Fruit fly (Drosophila melanogaster) whole organism, wandering third instar larva: Measurements from ENCODE around the gene CG42458.
A peak's percentile ranks its signal among the peaks of the same experiment; 100 is the strongest.

ENCODE experiments used
- CG32264 ChIP-seq: fragments of 200-800 bp; sonication (Bioruptor generic); optimal IDR thresholded peaks from 2 replicates; lab custom pipeline; 2016; ENCODE audit warnings: missing biosample characterization, missing genetic modification characterization
- CG9705 ChIP-seq: fragments of 200-800 bp; sonication (Bioruptor generic); optimal IDR thresholded peaks from 2 replicates; lab custom pipeline; 2018; ENCODE audit warnings: missing biosample characterization, mild to moderate bottlenecking, missing genetic modification characterization
- CrebA ChIP-seq: fragments of 200-800 bp; sonication (Bioruptor generic); optimal IDR thresholded peaks from 2 replicates; lab custom pipeline; 2016; ENCODE audit warnings: missing biosample characterization, mild to moderate bottlenecking, missing genetic modification characterization, borderline replicate concordance
- Dfd ChIP-seq: fragments of >200 bp; optimal IDR thresholded peaks from 2 replicates; lab custom pipeline; 2017; ENCODE audit warnings: missing biosample characterization, missing genetic modification characterization
- Dif ChIP-seq: fragments of 200-275, 200-300 bp; sonication (Bioruptor generic); optimal IDR thresholded peaks from 2 replicates; lab custom pipeline; 2018; ENCODE audit warnings: missing biosample characterization, missing genetic modification characterization; ENCODE audit not compliant: partially characterized antibody
- GATAd ChIP-seq: sonication (Bioruptor generic); optimal IDR thresholded peaks from 2 replicates; lab custom pipeline; 2016; ENCODE audit warnings: missing biosample characterization, missing genetic modification characterization
- HLH106 ChIP-seq: fragments of 200-800 bp; optimal IDR thresholded peaks from 3 replicates; lab custom pipeline; 2019; ENCODE audit warnings: missing biosample characterization, mild to moderate bottlenecking, missing genetic modification characterization, moderate library complexity
- Hnf4 ChIP-seq: fragments of 200-800 bp; sonication (Bioruptor generic); optimal IDR thresholded peaks from 2 replicates; lab custom pipeline; 2016; ENCODE audit warnings: missing biosample characterization, mild to moderate bottlenecking, missing genetic modification characterization
- Hr78 ChIP-seq: fragments of >200 bp; optimal IDR thresholded peaks from 2 replicates; lab custom pipeline; 2017; ENCODE audit warnings: missing biosample characterization, missing genetic modification characterization
- Hr83 ChIP-seq: fragments of 200-300 bp; sonication (Bioruptor generic); optimal IDR thresholded peaks from 2 replicates; lab custom pipeline; 2016; ENCODE audit warnings: missing biosample characterization, mild to moderate bottlenecking, missing genetic modification characterization, moderate library complexity; ENCODE audit not compliant: poor library complexity, severe bottlenecking
- Jra ChIP-seq: sonication (Bioruptor generic); optimal IDR thresholded peaks from 2 replicates; lab custom pipeline; 2016; ENCODE audit warnings: missing biosample characterization, missing genetic modification characterization
- Mio ChIP-seq: sonication (Bioruptor generic); optimal IDR thresholded peaks from 2 replicates; lab custom pipeline; 2016; ENCODE audit warnings: missing biosample characterization, missing genetic modification characterization
- Myc ChIP-seq: fragments of >200 bp; optimal IDR thresholded peaks from 2 replicates; lab custom pipeline; 2017
- N ChIP-seq: fragments of >200 bp; optimal IDR thresholded peaks from 2 replicates; lab custom pipeline; 2018; ENCODE audit warnings: missing biosample characterization, missing external identifiers, missing genetic modification characterization
- Rel ChIP-seq, 2 experiments: fragments of 200-800 bp; sonication (Bioruptor generic) in 1 of 2; optimal IDR thresholded peaks; 2 replicates in 1 of 2; 3 replicates in 1 of 2; lab custom pipeline; 2016 to 2019; ENCODE audit warnings: mild to moderate bottlenecking in 2 of 2, missing biosample characterization in 2 of 2, missing genetic modification characterization in 2 of 2, moderate library complexity in 1 of 2
- Sp1 ChIP-seq: fragments of 200-800 bp; sonication (Bioruptor generic); optimal IDR thresholded peaks from 3 replicates; lab custom pipeline; 2019; ENCODE audit warnings: missing biosample characterization, mild to moderate bottlenecking, missing genetic modification characterization, moderate library complexity
- Vsx2 ChIP-seq: fragments of 200-300, 225-300 bp; sonication (Bioruptor generic); optimal IDR thresholded peaks from 2 replicates; lab custom pipeline; 2018; ENCODE audit warnings: missing biosample characterization, missing genetic modification characterization; ENCODE audit not compliant: partially characterized antibody
- br ChIP-seq: fragments of 200-800 bp; sonication (Bioruptor generic); optimal IDR thresholded peaks from 2 replicates; lab custom pipeline; 2016; ENCODE audit warnings: missing biosample characterization, missing genetic modification characterization
- brk ChIP-seq: fragments of 200-800 bp; sonication (Bioruptor generic); optimal IDR thresholded peaks from 2 replicates; lab custom pipeline; 2016; ENCODE audit warnings: missing biosample characterization, mild to moderate bottlenecking, missing genetic modification characterization
- dl ChIP-seq, 2 experiments: fragments of 175-275, 200-275 bp in 1 of 2; fragments of 200-275 bp in 1 of 2; sonication (Bioruptor generic); optimal IDR thresholded peaks; lab custom pipeline; 2018; ENCODE audit warnings: mild to moderate bottlenecking in 2 of 2, missing biosample characterization in 2 of 2, missing genetic modification characterization in 2 of 2, moderate library complexity in 2 of 2; ENCODE audit not compliant: partially characterized antibody in 2 of 2, insufficient read depth in 1 of 2
- dmrt93B ChIP-seq: fragments of 200-800 bp; sonication (Bioruptor generic); optimal IDR thresholded peaks from 2 replicates; lab custom pipeline; 2018; ENCODE audit warnings: missing biosample characterization, mild to moderate bottlenecking, missing genetic modification characterization
- dsf ChIP-seq: sonication (Bioruptor generic); optimal IDR thresholded peaks from 2 replicates; lab custom pipeline; 2016; ENCODE audit warnings: missing biosample characterization, missing genetic modification characterization, borderline replicate concordance
- ey ChIP-seq: fragments of 200-800 bp; sonication (Bioruptor generic); optimal IDR thresholded peaks from 2 replicates; lab custom pipeline; 2016; ENCODE audit warnings: missing biosample characterization, missing genetic modification characterization
- foxo ChIP-seq, 2 experiments: fragments of 200-800 bp; sonication (Bioruptor generic); optimal IDR thresholded peaks; 2 replicates in 1 of 2; 3 replicates in 1 of 2; lab custom pipeline; 2016 to 2017; ENCODE audit warnings: missing biosample characterization in 2 of 2, missing genetic modification characterization in 2 of 2
- fru ChIP-seq: fragments of 200-800 bp; sonication (Bioruptor generic); optimal IDR thresholded peaks from 3 replicates; lab custom pipeline; 2016; ENCODE audit warnings: missing biosample characterization, mild to moderate bottlenecking, missing genetic modification characterization
- h ChIP-seq: fragments of 200-800 bp; sonication (Bioruptor generic); optimal IDR thresholded peaks from 3 replicates; lab custom pipeline; 2016; ENCODE audit warnings: missing biosample characterization, mild to moderate bottlenecking, missing genetic modification characterization
- jim ChIP-seq: fragments of 175-275, 200-325 bp; sonication (Bioruptor generic); optimal IDR thresholded peaks from 2 replicates; lab custom pipeline; 2016; ENCODE audit warnings: missing biosample characterization, mild to moderate bottlenecking, missing genetic modification characterization
- lola ChIP-seq: fragments of >200 bp; optimal IDR thresholded peaks from 2 replicates; lab custom pipeline; 2017; ENCODE audit warnings: missing biosample characterization, missing genetic modification characterization
- pan ChIP-seq: fragments of >200 bp; optimal IDR thresholded peaks from 2 replicates; lab custom pipeline; 2017
- psq ChIP-seq: fragments of 200-800 bp; sonication (Bioruptor generic); optimal IDR thresholded peaks from 3 replicates; lab custom pipeline; 2017; ENCODE audit warnings: missing biosample characterization, mild to moderate bottlenecking, missing genetic modification characterization, moderate library complexity
- rgr ChIP-seq: fragments of 200-800 bp; sonication (Bioruptor generic); optimal IDR thresholded peaks from 3 replicates; lab custom pipeline; 2016; ENCODE audit warnings: missing biosample characterization, mild to moderate bottlenecking, missing genetic modification characterization
- sage ChIP-seq: fragments of 200-800 bp; sonication (Bioruptor generic); optimal IDR thresholded peaks from 2 replicates; lab custom pipeline; 2016; ENCODE audit warnings: missing biosample characterization, mild to moderate bottlenecking, missing genetic modification characterization
- sv ChIP-seq: fragments of 200-800 bp; sonication (Bioruptor generic); optimal IDR thresholded peaks from 3 replicates; lab custom pipeline; 2016; ENCODE audit warnings: missing biosample characterization, missing genetic modification characterization
- tai ChIP-seq: sonication (Bioruptor generic); optimal IDR thresholded peaks from 2 replicates; lab custom pipeline; 2016; ENCODE audit warnings: missing biosample characterization, missing genetic modification characterization
- usp ChIP-seq: fragments of >200 bp; optimal IDR thresholded peaks from 2 replicates; lab custom pipeline; 2017; ENCODE audit warnings: missing biosample characterization, missing genetic modification characterization
- woc ChIP-seq: sonication (Bioruptor generic); optimal IDR thresholded peaks from 2 replicates; lab custom pipeline; 2016; ENCODE audit warnings: missing biosample characterization, mild to moderate bottlenecking, missing genetic modification characterization

The CG42458 gene

DNA sequence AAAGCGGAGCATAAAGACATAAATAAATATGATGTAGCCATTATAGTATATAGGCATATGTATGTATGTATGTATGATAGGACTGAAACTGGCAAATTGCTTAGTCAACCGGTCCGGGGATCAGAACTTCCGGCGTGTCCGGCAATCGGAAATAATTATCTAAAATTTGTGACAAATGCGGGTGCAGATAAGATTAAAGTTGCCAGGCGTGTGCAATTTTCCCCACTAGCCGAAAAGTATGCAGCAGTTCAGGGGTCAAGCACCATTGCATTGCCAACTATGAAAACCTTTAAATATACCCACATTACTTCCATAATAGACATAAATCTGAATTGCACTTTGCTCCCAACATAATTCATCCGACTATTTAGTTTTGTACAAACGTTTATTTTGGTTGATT lies 8.6 kb downstream of the CG42458 start:
- TF ChIP-seq fru (GFP tag; lab: Kevin White, UChicago) = no peak
- TF ChIP-seq rgr = no peak
- TF ChIP-seq h = peak; percentile 4
- no peak for TF ChIP-seq Dif
- no peak for TF ChIP-seq Hnf4 (GFP tag; lab: Kevin White, UChicago)
- no peak for TF ChIP-seq tai (GFP tag; lab: Kevin White, UChicago)

DNA sequence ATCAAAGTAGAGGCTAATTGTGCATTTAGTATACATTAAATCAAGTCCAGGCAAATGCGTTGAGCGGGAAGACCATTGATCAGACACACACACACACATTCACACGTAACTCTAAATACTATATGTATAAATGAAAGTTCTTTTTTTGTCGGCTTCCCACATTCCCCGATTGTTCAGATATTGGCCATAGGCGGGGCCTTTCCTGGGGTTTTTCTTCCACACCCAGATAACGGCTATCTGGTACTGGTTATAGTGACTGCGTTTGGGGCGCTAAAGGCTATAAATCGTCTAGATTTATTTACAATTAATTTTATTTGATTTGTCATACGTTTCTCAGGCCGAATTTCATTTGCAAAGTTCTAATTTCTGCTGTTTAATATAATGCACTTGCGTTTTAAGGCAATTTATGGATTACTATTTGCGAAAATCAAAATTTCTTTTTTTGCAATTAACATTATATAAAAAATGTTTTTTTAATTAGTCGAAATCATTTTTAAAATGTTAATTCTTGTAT lies 9.2 kb downstream of the CG42458 start:
- TF ChIP-seq dl (GFP tag; optimal IDR thresholded peaks at IDR 0.05; lab: Kevin White, UChicago; ENCODE audit: insufficient read depth in 1 of 2, partially characterized antibody in 2 of 2) (peak in 1 of 2 experiments; percentile 40), Rel (GFP tag; optimal IDR thresholded peaks at IDR 0.05; lab: Kevin White, UChicago) (no peak), Rel (tag; optimal IDR thresholded peaks at IDR 0.05; lab: Kevin White, UChicago) (peak; percentile 94), pan (lab: Kevin White, UChicago) (no peak)
- TF ChIP-seq, all 38 proteins: peak for 2

DNA sequence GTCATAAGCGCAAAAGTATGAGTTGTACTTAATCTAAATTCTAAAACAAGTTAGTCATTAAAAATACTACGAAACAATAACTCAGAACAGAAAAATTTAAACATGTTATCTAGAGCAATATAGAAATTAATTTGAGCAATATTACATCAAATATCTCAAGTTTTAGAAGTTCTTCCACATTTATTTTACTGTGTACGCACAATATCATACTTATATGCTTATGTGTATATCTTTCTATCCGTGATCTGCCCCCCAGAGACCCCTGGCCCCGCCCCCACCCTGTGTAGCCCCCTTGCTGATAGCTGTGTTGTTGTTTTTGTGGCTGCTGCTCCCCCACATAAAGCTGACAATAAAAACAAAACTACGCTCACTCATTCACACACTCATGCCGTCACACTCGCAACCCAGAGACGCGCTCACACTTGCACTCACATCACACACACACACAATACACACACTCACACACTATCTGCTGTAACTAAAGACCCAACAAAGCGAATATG lies 9.7 kb downstream of the CG42458 start:
- peak; percentile 21 for TF ChIP-seq Dfd (GFP tag; lab: Kevin White, UChicago)
- peak in 1 of 2 experiments; percentile 15 for TF ChIP-seq foxo (GFP tag; optimal IDR thresholded peaks at IDR 0.05; lab: Kevin White, UChicago)
- no peak for TF ChIP-seq CG32264 (GFP tag; lab: Kevin White, UChicago)

DNA sequence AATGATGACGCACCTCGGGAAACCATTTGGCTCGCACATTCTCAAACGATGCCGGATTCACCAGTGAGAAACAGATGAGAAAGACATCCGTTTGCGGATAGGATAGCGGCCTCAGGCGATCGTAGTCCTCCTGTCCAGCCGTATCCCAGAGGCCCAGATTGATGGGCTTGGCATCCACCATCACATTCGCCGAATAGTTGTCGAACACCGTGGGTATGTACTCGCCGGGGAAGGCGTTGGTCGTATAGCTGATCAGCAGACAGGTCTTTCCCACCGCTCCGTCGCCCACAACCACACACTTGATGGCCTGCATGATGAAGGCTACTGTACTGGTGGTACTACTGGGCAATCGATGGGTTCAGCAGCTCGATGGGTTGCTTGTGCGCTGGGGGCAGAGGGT lies 10.6 kb downstream of the CG42458 start:
- TF ChIP-seq CG32264 (GFP tag; lab: Kevin White, UChicago) (no peak), N (no peak), jim (GFP tag; lab: Kevin White, UChicago) (no peak), HLH106 (tag; lab: Kevin White, UChicago) (no peak), dl (GFP tag; optimal IDR thresholded peaks at IDR 0.05; lab: Kevin White, UChicago; ENCODE audit: insufficient read depth in 1 of 2, partially characterized antibody in 2 of 2) (no peak), lola (GFP tag; lab: Kevin White, UChicago) (no peak), Rel (GFP tag; optimal IDR thresholded peaks at IDR 0.05; lab: Kevin White, UChicago) (no peak), Rel (tag; optimal IDR thresholded peaks at IDR 0.05; lab: Kevin White, UChicago) (no peak), GATAd (GFP tag; lab: Kevin White, UChicago) (no peak), sage (GFP tag; lab: Kevin White, UChicago) (no peak), Hr78 (GFP tag; lab: Kevin White, UChicago) (no peak), ey (GFP tag; lab: Kevin White, UChicago) (no peak), rgr (no peak), usp (no peak), tai (GFP tag; lab: Kevin White, UChicago) (no peak), Hr83 (GFP tag; lab: Kevin White, UChicago) (no peak)

DNA sequence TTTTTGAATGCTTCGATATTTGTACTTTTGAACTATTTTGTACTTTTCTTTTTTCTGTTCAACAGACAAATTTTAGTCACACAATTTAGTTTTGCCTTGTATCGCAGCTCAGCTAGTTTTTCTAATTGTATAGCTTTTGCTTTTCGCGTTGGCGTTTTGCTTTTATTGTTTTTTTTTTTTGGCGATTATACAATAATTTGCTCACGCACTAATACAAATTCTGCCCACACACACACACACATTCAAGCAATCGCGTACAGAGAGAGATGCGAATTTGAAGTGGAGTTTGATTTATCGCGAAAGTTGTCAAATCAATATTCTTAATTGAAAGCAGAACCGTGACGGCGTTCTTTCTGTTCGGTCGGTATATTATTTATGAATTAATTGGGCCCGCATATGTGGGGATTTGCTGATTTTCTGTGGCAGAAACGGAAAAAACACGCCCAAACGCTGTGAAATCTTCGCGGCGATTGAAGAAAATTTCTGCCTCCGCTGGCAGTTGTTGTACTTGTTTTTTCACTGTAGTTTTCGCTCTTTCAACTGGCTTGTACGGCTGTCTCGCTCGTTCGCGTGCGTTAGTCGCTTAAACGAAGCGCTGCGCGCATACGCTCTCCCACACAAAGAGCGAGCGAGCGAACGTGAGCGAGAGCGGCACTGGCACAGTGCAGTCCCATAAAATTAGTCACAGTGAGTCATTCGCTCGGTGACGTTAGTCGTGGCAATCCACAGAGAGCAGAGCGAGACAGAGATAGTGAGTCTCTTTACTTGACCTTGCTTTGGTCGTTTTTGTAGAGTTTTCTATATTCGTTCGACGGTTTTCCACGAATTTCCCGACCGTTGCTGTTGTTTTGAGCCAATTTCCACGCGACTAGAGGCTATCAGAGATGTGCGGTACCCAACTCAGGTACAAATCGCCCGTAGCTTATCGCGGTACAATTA lies 11.4 kb downstream of the CG42458 start, which contains the start of gene Rac2:
TSS of gene Rac2 (minus strand) at position 476 of the 939 bp plus-strand sequence.
- TF ChIP-seq sage (GFP tag; lab: Kevin White, UChicago) (no peak), Myc (no peak), psq (GFP tag; lab: Kevin White, UChicago) (peak; percentile 30), dmrt93B (GFP tag; lab: Kevin White, UChicago) (peak; percentile 21), lola (GFP tag; lab: Kevin White, UChicago) (no peak), CrebA (GFP tag; lab: Kevin White, UChicago) (no peak), Sp1 (peak; percentile 22), rgr (peak; percentile 51), CG9705 (GFP tag; lab: Kevin White, UChicago) (no peak), br (GFP tag; lab: Kevin White, UChicago) (peak; percentile 37), dsf (GFP tag; lab: Kevin White, UChicago) (no peak), Vsx2 (peak; percentile 41), Rel (GFP tag; optimal IDR thresholded peaks at IDR 0.05; lab: Kevin White, UChicago) (no peak), Rel (tag; optimal IDR thresholded peaks at IDR 0.05; lab: Kevin White, UChicago) (peak; percentile 42), woc (GFP tag; lab: Kevin White, UChicago) (peak; percentile 41), usp (no peak), sv (GFP tag; lab: Kevin White, UChicago) (no peak), jim (GFP tag; lab: Kevin White, UChicago) (no peak), CG32264 (GFP tag; lab: Kevin White, UChicago) (no peak), brk (GFP tag; lab: Kevin White, UChicago) (no peak), Mio (GFP tag; lab: Kevin White, UChicago) (no peak), tai (GFP tag; lab: Kevin White, UChicago) (peak; percentile 58), Dif (peak; percentile 94), foxo (GFP tag; optimal IDR thresholded peaks at IDR 0.05; lab: Kevin White, UChicago) (peak in 1 of 2 experiments; percentile 34), Dfd (GFP tag; lab: Kevin White, UChicago) (no peak), Jra (GFP tag; lab: Kevin White, UChicago) (peak; percentile 99), GATAd (GFP tag; lab: Kevin White, UChicago) (no peak), Hnf4 (GFP tag; lab: Kevin White, UChicago) (peak; percentile 28), pan (lab: Kevin White, UChicago) (no peak)
